Fruit fly (Drosophila melanogaster) whole organism, embryonic: ENCODE data around the gene CG6569.

Source experiments
- Bgb ChIP-seq: fragments of 200-800 bp; sonication (Bioruptor generic); IDR thresholded peaks from 2 replicates; pipeline ENCODE4 v1.3.6; 2022; ENCODE audit warnings: missing biosample characterization, missing genetic modification characterization; ENCODE audit not compliant: partially characterized antibody
- CG10267 ChIP-seq: fragments of 200-800 bp; sonication (Bioruptor generic); optimal IDR thresholded peaks from 2 replicates; lab custom pipeline; 2018; ENCODE audit warnings: missing biosample characterization, mild to moderate bottlenecking, missing genetic modification characterization, moderate library complexity
- CG11696 ChIP-seq: fragments of 200-800 bp; sonication (Bioruptor generic); IDR thresholded peaks from 2 replicates; pipeline ENCODE4 v1.3.6; 2022; ENCODE audit warnings: missing biosample characterization, missing genetic modification characterization
- CG12236 ChIP-seq: fragments of 200-800 bp; sonication (Bioruptor generic); optimal IDR thresholded peaks from 2 replicates; lab custom pipeline; 2016; ENCODE audit warnings: missing biosample characterization, missing genetic modification characterization
- CG14050 ChIP-seq: fragments of 200-800 bp; sonication (Bioruptor generic); IDR thresholded peaks from 3 replicates; pipeline ENCODE4 v1.3.6; 2022; ENCODE audit warnings: missing biosample characterization, missing genetic modification characterization
- CG14667 ChIP-seq: fragments of 200-800 bp; sonication (Bioruptor generic); IDR thresholded peaks from 2 replicates; pipeline ENCODE4 v1.3.6; 2022; ENCODE audit warnings: missing biosample characterization, missing genetic modification characterization
- CG15514 ChIP-seq: fragments of 200-800 bp; sonication (Bioruptor generic); optimal IDR thresholded peaks from 3 replicates; lab custom pipeline; 2017; ENCODE audit warnings: missing biosample characterization, missing genetic modification characterization, mild to moderate bottlenecking, moderate library complexity, missing genetic modification reagents
- CG16813 ChIP-seq: fragments of 200-800 bp; sonication (Bioruptor generic); IDR thresholded peaks from 3 replicates; pipeline ENCODE4 v1.3.6; 2022; ENCODE audit warnings: missing biosample characterization, missing genetic modification characterization; ENCODE audit not compliant: partially characterized antibody
- CG17328 ChIP-seq: fragments of 200-800 bp; sonication (Bioruptor generic); IDR thresholded peaks from 2 replicates; pipeline ENCODE4 v1.3.6; 2022; ENCODE audit warnings: missing biosample characterization, missing genetic modification characterization
- CG3065 ChIP-seq: fragments of 200-800 bp; sonication (Bioruptor generic); optimal IDR thresholded peaks from 2 replicates; lab custom pipeline; 2016; ENCODE audit warnings: missing biosample characterization, missing genetic modification characterization
- CG31224 ChIP-seq: fragments of 200-800 bp; sonication (Bioruptor generic); IDR thresholded peaks from 2 replicates; pipeline ENCODE4 v1.3.6; 2022; ENCODE audit warnings: missing biosample characterization, missing genetic modification characterization
- CG31388 ChIP-seq: fragments of 200-800 bp; sonication (Bioruptor generic); optimal IDR thresholded peaks from 2 replicates; lab custom pipeline; 2016; ENCODE audit warnings: missing biosample characterization, missing genetic modification characterization
- CG33557 ChIP-seq: fragments of 200-800 bp; sonication (Bioruptor generic); optimal IDR thresholded peaks from 2 replicates; lab custom pipeline; 2019; ENCODE audit warnings: missing biosample characterization, mild to moderate bottlenecking, missing genetic modification characterization, moderate library complexity
- CG43689 ChIP-seq: fragments of 200-800 bp; sonication (Bioruptor generic); IDR thresholded peaks from 2 replicates; pipeline ENCODE4 v1.3.6; 2022; ENCODE audit warnings: missing biosample characterization, missing genetic modification characterization
- CG5245 ChIP-seq: fragments of 200-800 bp; sonication (Bioruptor generic); optimal IDR thresholded peaks from 3 replicates; lab custom pipeline; 2016; ENCODE audit warnings: missing biosample characterization, missing genetic modification characterization
- CG7372 ChIP-seq: fragments of 200-800 bp; sonication (Bioruptor generic); IDR thresholded peaks from 2 replicates; pipeline ENCODE4 v1.3.6; 2022; ENCODE audit warnings: missing biosample characterization, missing genetic modification characterization
- CG9609 ChIP-seq: fragments of 200-800 bp; sonication (Bioruptor generic); optimal IDR thresholded peaks from 3 replicates; lab custom pipeline; 2016; ENCODE audit warnings: missing biosample characterization, missing genetic modification characterization
- CG9817 ChIP-seq: fragments of 200-800 bp; sonication (Bioruptor generic); optimal IDR thresholded peaks from 2 replicates; lab custom pipeline; 2018; ENCODE audit warnings: missing biosample characterization, mild to moderate bottlenecking, missing genetic modification characterization, moderate library complexity
- CG9876 ChIP-seq: fragments of 200-800 bp; sonication (Bioruptor generic); optimal IDR thresholded peaks from 2 replicates; lab custom pipeline; 2016; ENCODE audit warnings: missing biosample characterization, missing genetic modification characterization
- Camta ChIP-seq: fragments of 200-800 bp; sonication (Bioruptor generic); optimal IDR thresholded peaks from 2 replicates; lab custom pipeline; 2016; ENCODE audit warnings: missing biosample characterization, missing genetic modification characterization
- Deaf1 ChIP-seq: fragments of 200-800 bp; optimal IDR thresholded peaks from 3 replicates; lab custom pipeline; 2019; ENCODE audit warnings: missing biosample characterization, mild to moderate bottlenecking, missing genetic modification characterization, moderate library complexity
- Drgx ChIP-seq: fragments of 200-800 bp; sonication (Bioruptor generic); IDR thresholded peaks from 2 replicates; pipeline ENCODE4 v1.3.6; 2022; ENCODE audit warnings: missing biosample characterization, missing genetic modification characterization
- Fer1 ChIP-seq: fragments of 200-800 bp; sonication (Bioruptor generic); optimal IDR thresholded peaks from 2 replicates; lab custom pipeline; 2017; ENCODE audit warnings: missing biosample characterization, mild to moderate bottlenecking, missing genetic modification characterization
- Fer2 ChIP-seq: fragments of 200-800 bp; sonication (Bioruptor generic); optimal IDR thresholded peaks from 2 replicates; lab custom pipeline; 2018; ENCODE audit warnings: missing biosample characterization, mild to moderate bottlenecking, missing genetic modification characterization, moderate library complexity
- Fer3 ChIP-seq: fragments of 200-800 bp; sonication (Bioruptor generic); optimal IDR thresholded peaks from 2 replicates; lab custom pipeline; 2018; ENCODE audit warnings: missing biosample characterization, mild to moderate bottlenecking, missing genetic modification characterization, moderate library complexity
- Oli ChIP-seq: fragments of 200-800 bp; sonication (Bioruptor generic); optimal IDR thresholded peaks from 2 replicates; lab custom pipeline; 2018; ENCODE audit warnings: missing biosample characterization, mild to moderate bottlenecking, missing genetic modification characterization, moderate library complexity
- Poxn ChIP-seq: fragments of 200-800 bp; sonication (Bioruptor generic); IDR thresholded peaks from 2 replicates; pipeline ENCODE4 v1.3.6; 2022; ENCODE audit warnings: missing biosample characterization, missing genetic modification characterization
- Sin3A ChIP-seq: fragments of >200 bp; optimal IDR thresholded peaks from 2 replicates; lab custom pipeline; 2018
- TFAM ChIP-seq: fragments of 200-800 bp; sonication (Bioruptor generic); optimal IDR thresholded peaks from 2 replicates; lab custom pipeline; 2017; ENCODE audit warnings: missing biosample characterization, missing genetic modification characterization, inconsistent platforms
- ab ChIP-seq: fragments of 200-800 bp; sonication (Bioruptor generic); optimal IDR thresholded peaks from 2 replicates; lab custom pipeline; 2016; ENCODE audit warnings: missing biosample characterization, missing genetic modification characterization
- ase ChIP-seq: fragments of 200-800 bp; sonication (Bioruptor generic); IDR thresholded peaks from 3 replicates; pipeline ENCODE4 v1.3.6; 2022; ENCODE audit warnings: missing biosample characterization, missing genetic modification characterization
- az2 ChIP-seq: fragments of 200-800 bp; sonication (Bioruptor generic); optimal IDR thresholded peaks from 3 replicates; lab custom pipeline; 2016; ENCODE audit warnings: missing biosample characterization, missing genetic modification characterization
- bigmax ChIP-seq: fragments of 200-800 bp; sonication (Bioruptor generic); optimal IDR thresholded peaks from 2 replicates; lab custom pipeline; 2018; ENCODE audit warnings: missing biosample characterization, mild to moderate bottlenecking, missing genetic modification characterization
- bowl ChIP-seq: fragments of 200-800 bp; sonication (Bioruptor generic); IDR thresholded peaks from 2 replicates; pipeline ENCODE4 v1.3.6; 2022; ENCODE audit warnings: missing biosample characterization, missing genetic modification characterization
- btn ChIP-seq: fragments of 200-800 bp; sonication (Bioruptor generic); optimal IDR thresholded peaks from 2 replicates; lab custom pipeline; 2016; ENCODE audit warnings: missing biosample characterization, missing genetic modification characterization
- ci ChIP-seq: fragments of 200-800 bp; sonication (Bioruptor generic); IDR thresholded peaks from 3 replicates; pipeline ENCODE4 v1.3.6; 2022; ENCODE audit warnings: missing biosample characterization, missing genetic modification characterization
- eve ChIP-seq, 2 experiments: fragments of >200 bp; optimal IDR thresholded peaks; 2 replicates each; lab custom pipeline; 2017; ENCODE audit warnings: missing biosample characterization in 2 of 2, missing genetic modification characterization in 2 of 2
- gfzf ChIP-seq: fragments of 200-800 bp; sonication (Bioruptor generic); optimal IDR thresholded peaks from 2 replicates; lab custom pipeline; 2016; ENCODE audit warnings: missing biosample characterization, mild to moderate bottlenecking, missing genetic modification characterization, moderate library complexity
- hb ChIP-seq: fragments of 200-800 bp; sonication (Bioruptor generic); IDR thresholded peaks from 3 replicates; pipeline ENCODE4 v1.3.6; 2022; ENCODE audit warnings: missing biosample characterization, missing genetic modification characterization; ENCODE audit not compliant: partially characterized antibody
- lmd ChIP-seq: fragments of 200-800 bp; sonication (Bioruptor generic); IDR thresholded peaks from 2 replicates; pipeline ENCODE4 v1.3.6; 2022; ENCODE audit warnings: missing biosample characterization, missing genetic modification characterization
- mld ChIP-seq: fragments of 200-800 bp; sonication (Bioruptor generic); IDR thresholded peaks from 3 replicates; pipeline ENCODE4 v1.3.6; 2022; ENCODE audit warnings: missing biosample characterization, missing genetic modification characterization; ENCODE audit not compliant: partially characterized antibody
- nmo ChIP-seq: fragments of 200-800 bp; sonication (Bioruptor generic); optimal IDR thresholded peaks from 2 replicates; lab custom pipeline; 2018; ENCODE audit warnings: missing biosample characterization, mild to moderate bottlenecking, missing genetic modification characterization, moderate library complexity
- oc ChIP-seq: fragments of 200-800 bp; sonication (Bioruptor generic); optimal IDR thresholded peaks from 2 replicates; lab custom pipeline; 2018; ENCODE audit warnings: missing biosample characterization, mild to moderate bottlenecking, missing genetic modification characterization, moderate library complexity
- org-1 ChIP-seq: fragments of 200-800 bp; sonication (Bioruptor generic); optimal IDR thresholded peaks from 2 replicates; lab custom pipeline; 2017; ENCODE audit warnings: missing biosample characterization, missing genetic modification characterization
- prd ChIP-seq, 3 experiments: fragments of >200 bp in 2 of 3; fragments of 200-800 bp in 1 of 3; sonication (Bioruptor generic) in 1 of 3; optimal IDR thresholded peaks in 2 of 3; IDR thresholded peaks in 1 of 3; 2 replicates in 2 of 3; 3 replicates in 1 of 3; pipeline versions ENCODE4 v1.3.6 to Lab custom; 2017 to 2022; ENCODE audit warnings: missing biosample characterization in 1 of 3, missing genetic modification characterization in 1 of 3
- ro ChIP-seq: fragments of 200-800 bp; sonication (Bioruptor generic); IDR thresholded peaks from 2 replicates; pipeline ENCODE4 v1.3.6; 2022; ENCODE audit warnings: missing biosample characterization, missing genetic modification characterization
- so ChIP-seq: fragments of 200-800 bp; sonication (Bioruptor generic); IDR thresholded peaks from 3 replicates; pipeline ENCODE4 v1.3.6; 2022; ENCODE audit warnings: missing biosample characterization, missing genetic modification characterization
- z ChIP-seq: fragments of 200-800 bp; sonication (Bioruptor generic); IDR thresholded peaks from 3 replicates; pipeline ENCODE4 v1.3.6; 2022; ENCODE audit warnings: missing biosample characterization, missing genetic modification characterization
- zen2 ChIP-seq: fragments of 200-800 bp; sonication (Bioruptor generic); IDR thresholded peaks from 3 replicates; pipeline ENCODE4 v1.3.6; 2022; ENCODE audit warnings: missing biosample characterization, missing genetic modification characterization; ENCODE audit not compliant: partially characterized antibody

CG6569 gene

DNA sequence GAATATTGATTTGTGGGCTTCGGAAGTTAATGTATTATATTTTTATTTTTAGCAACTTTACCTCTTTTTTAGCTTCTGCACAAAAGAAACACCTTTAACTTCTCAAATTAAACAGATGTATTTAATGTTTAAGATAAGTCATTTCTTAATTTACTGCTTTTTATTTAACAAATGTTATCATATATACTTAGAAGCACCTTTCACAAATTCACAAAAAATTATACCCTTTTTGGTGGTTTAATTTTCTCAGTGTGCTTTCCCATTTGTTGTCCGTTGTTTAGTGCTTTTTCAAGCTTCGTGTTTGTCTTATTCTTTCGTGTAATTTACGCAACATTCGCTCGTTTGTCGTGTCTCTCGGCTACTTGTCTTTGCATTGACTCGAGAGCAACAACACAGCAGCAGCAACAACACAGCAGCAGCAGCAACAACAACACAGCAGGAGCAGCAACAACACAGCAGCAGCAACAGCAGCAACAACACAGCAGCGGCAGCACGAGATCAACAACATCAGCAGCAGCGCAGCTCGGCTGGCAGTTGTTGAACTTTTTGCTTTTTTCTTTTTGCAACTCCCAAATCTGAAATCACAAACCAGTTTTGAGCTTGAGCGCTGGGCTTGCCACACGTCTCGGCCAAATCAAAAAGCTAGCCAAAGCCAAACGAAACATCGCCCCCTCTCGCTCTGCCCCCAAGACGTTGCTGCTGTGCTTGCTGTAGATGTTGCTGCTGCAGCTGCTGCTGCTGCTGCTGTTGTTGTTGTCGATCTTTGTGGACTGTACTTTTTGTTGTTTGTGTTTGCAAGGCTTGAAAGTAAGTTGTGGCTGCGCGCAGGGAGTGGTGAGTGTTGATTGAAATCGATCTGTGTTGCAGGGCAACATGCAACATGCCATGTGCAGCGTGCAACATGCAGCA is 30.4 kb downstream of the CG6569 start (continued):
- TF ChIP-seq ci (GFP tag; lab: Robert Waterston, UW): peak; percentile 30; the same call in 2 of the 3 replicates
- TF ChIP-seq z (GFP tag; lab: Robert Waterston, UW): 0 out of 3 replicates have a peak, but pooled peaks have one; percentile 32
- TF ChIP-seq eve (GFP tag; optimal IDR thresholded peaks at IDR 0.05; lab: Kevin White, UChicago): no peak
- no peak for TF ChIP-seq nmo
- TF ChIP-seq CG14050 (GFP tag; lab: Robert Waterston, UW): peak; percentile 62; the same call in 2 of the 3 replicates
- no peak for TF ChIP-seq org-1 (GFP tag; lab: Kevin White, UChicago)
- no peak for TF ChIP-seq Bgb (GFP tag; lab: Robert Waterston, UW)
- TF ChIP-seq CG12236: no peak
- no peak for TF ChIP-seq Fer2 (tag; lab: Kevin White, UChicago)
- no peak for TF ChIP-seq CG9817 (tag; lab: Kevin White, UChicago)
- TF ChIP-seq ro (GFP tag; lab: Robert Waterston, UW): no peak
- TF ChIP-seq CG14667 (GFP tag; lab: Robert Waterston, UW): no peak
- no peak for TF ChIP-seq gfzf (GFP tag; lab: Kevin White, UChicago)
- TF ChIP-seq hb (GFP tag; lab: Robert Waterston, UW): no peak
- TF ChIP-seq oc: no peak
- no peak for TF ChIP-seq mld
- TF ChIP-seq CG3065 (GFP tag; lab: Kevin White, UChicago): no peak
- peak; percentile 51 for TF ChIP-seq Fer1 (GFP tag; lab: Kevin White, UChicago)
- no peak for TF ChIP-seq CG31224 (GFP tag; lab: Robert Waterston, UW)
- TF ChIP-seq CG43689 (GFP tag; lab: Robert Waterston, UW): 0 out of 2 replicates have a peak, but pooled peaks have one; percentile 40
- no peak for TF ChIP-seq CG9609 (GFP tag; lab: Kevin White, UChicago)
- no peak for TF ChIP-seq zen2 (GFP tag; lab: Robert Waterston, UW)
- no peak for TF ChIP-seq CG7372 (GFP tag; lab: Robert Waterston, UW)
- TF ChIP-seq CG17328: no peak
- peak; percentile 10 for TF ChIP-seq Fer3 (tag; lab: Kevin White, UChicago)
- TF ChIP-seq ase: 0 out of 3 replicates have a peak, but pooled peaks have one; percentile 42
- TF ChIP-seq ab: no peak
- no peak for TF ChIP-seq CG16813 (GFP tag; lab: Robert Waterston, UW)
- no peak for TF ChIP-seq Camta (GFP tag; lab: Kevin White, UChicago)
- no peak for TF ChIP-seq CG15514
- TF ChIP-seq Poxn (GFP tag; lab: Robert Waterston, UW): 0 out of 2 replicates have a peak, but pooled peaks have one; percentile 5
- no peak for TF ChIP-seq bowl
- TF ChIP-seq CG33557 (GFP tag; lab: Kevin White, UChicago): no peak
- TF ChIP-seq CG9876 (GFP tag; lab: Kevin White, UChicago): no peak
- TF ChIP-seq CG11696 (GFP tag; lab: Robert Waterston, UW): 0 out of 2 replicates have a peak, but pooled peaks have one; percentile 31
- peak; percentile 34 for TF ChIP-seq Drgx (GFP tag; lab: Robert Waterston, UW)
- no peak for TF ChIP-seq Sin3A (lab: Kevin White, UChicago)
- TF ChIP-seq Oli: no peak
- TF ChIP-seq Deaf1: peak; percentile 77
- TF ChIP-seq btn (GFP tag; lab: Kevin White, UChicago): no peak
- TF ChIP-seq CG5245 (GFP tag; lab: Kevin White, UChicago): no peak
- TF ChIP-seq az2: no peak
- no peak for TF ChIP-seq prd (optimal IDR thresholded peaks at IDR 0.05; lab: Kevin White, UChicago)
- no peak for TF ChIP-seq prd (GFP tag; IDR thresholded peaks at IDR 0.05; lab: Robert Waterston, UW)
- TF ChIP-seq CG31388 (GFP tag; lab: Kevin White, UChicago): no peak
- TF ChIP-seq so (GFP tag; lab: Robert Waterston, UW): no peak
- TF ChIP-seq lmd: no peak
- TF ChIP-seq CG10267 (tag; lab: Kevin White, UChicago): peak; percentile 25
- no peak for TF ChIP-seq TFAM (GFP tag; lab: Kevin White, UChicago)
- no peak for TF ChIP-seq bigmax (GFP tag; lab: Kevin White, UChicago)
